Worm (Caenorhabditis elegans) whole organism, late embryonic: Measurements from ENCODE around the gene clec-168.

Experiments used
- C08G9.2 ChIP-seq: sonication (generic microtip); optimal IDR thresholded peaks from 2 replicates; lab custom pipeline; 2016; ENCODE audit warnings: mild to moderate bottlenecking, missing genetic modification characterization, moderate library complexity, missing compliant biosample characterization
- K09A11.1 ChIP-seq: sonication (generic microtip); optimal IDR thresholded peaks from 2 replicates; lab custom pipeline; 2017; ENCODE audit warnings: antibody characterized with exemption, mild to moderate bottlenecking, missing genetic modification characterization, missing compliant biosample characterization; ENCODE audit not compliant: insufficient read depth
- ceh-19 ChIP-seq: fragments of 200-800 bp; sonication (Bioruptor generic); optimal IDR thresholded peaks from 2 replicates; lab custom pipeline; 2018; ENCODE audit warnings: mild to moderate bottlenecking, missing genetic modification characterization, missing compliant biosample characterization
- ceh-22 ChIP-seq: sonication (generic microtip); optimal IDR thresholded peaks from 2 replicates; lab custom pipeline; 2017; ENCODE audit warnings: missing biosample characterization, missing genetic modification characterization
- dmd-4 ChIP-seq: sonication (generic microtip); optimal IDR thresholded peaks from 2 replicates; lab custom pipeline; 2016; ENCODE audit warnings: borderline replicate concordance, missing genetic modification characterization, missing compliant biosample characterization
- eyg-1 ChIP-seq: sonication (generic microtip); optimal IDR thresholded peaks from 2 replicates; lab custom pipeline; 2016; ENCODE audit warnings: missing genotype, missing genetic modification characterization, missing compliant biosample characterization
- mec-3 ChIP-seq: sonication (generic microtip); optimal IDR thresholded peaks from 2 replicates; lab custom pipeline; 2016; ENCODE audit warnings: borderline replicate concordance, missing genetic modification characterization, missing compliant biosample characterization
- pag-3 ChIP-seq: sonication (generic microtip); optimal IDR thresholded peaks from 2 replicates; lab custom pipeline; 2016; ENCODE audit warnings: missing compliant biosample characterization, missing genetic modification characterization, borderline replicate concordance
- pha-2 ChIP-seq: sonication (generic microtip); optimal IDR thresholded peaks from 2 replicates; lab custom pipeline; 2017; ENCODE audit warnings: mild to moderate bottlenecking, missing genetic modification characterization, missing compliant biosample characterization
- pha-4 ChIP-seq: fragments of 150-350 bp; optimal IDR thresholded peaks from 2 replicates; lab custom pipeline; 2018; ENCODE audit warnings: missing biosample characterization, missing genetic modification reagents, missing genetic modification characterization
- pqm-1 ChIP-seq: sonication (generic microtip); optimal IDR thresholded peaks from 2 replicates; lab custom pipeline; 2016; ENCODE audit warnings: missing genetic modification characterization, missing compliant biosample characterization
- sox-4 ChIP-seq: sonication (generic microtip); optimal IDR thresholded peaks from 2 replicates; lab custom pipeline; 2017; ENCODE audit warnings: mild to moderate bottlenecking, missing genetic modification characterization, inconsistent platforms, missing compliant biosample characterization

DNA sequence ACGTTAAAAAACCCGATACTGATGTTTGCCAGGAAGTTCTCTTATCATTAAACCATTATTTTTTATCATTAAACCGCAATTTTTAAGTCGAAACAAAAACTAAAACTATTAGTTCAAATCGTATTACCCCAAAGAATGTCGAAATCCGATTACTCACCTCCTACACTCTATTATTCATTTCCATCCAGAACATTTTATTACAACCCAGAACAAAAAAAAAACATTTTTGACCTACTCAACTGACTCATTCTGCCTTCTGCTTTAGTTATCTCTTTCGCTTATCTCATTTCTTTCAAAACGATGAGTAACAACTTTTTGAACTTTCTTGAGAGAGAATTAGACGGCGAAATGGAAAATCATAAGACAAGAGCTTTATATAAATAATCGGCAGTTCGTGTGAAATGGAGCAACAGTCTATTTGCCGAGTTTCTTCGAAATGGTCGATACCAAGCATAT, 28.1 kb upstream of the clec-168 start, which contains the start of gene W09G12.7:
- TF ChIP-seq ceh-22 (tag; lab: Kevin White, UChicago) (no peak), dmd-4 (tag; lab: Kevin White, UChicago) (no peak), pqm-1 (no peak), C08G9.2 (tag; lab: Kevin White, UChicago) (no peak), K09A11.1 (tag; lab: Kevin White, UChicago) (no peak), ceh-19 (GFP tag; lab: Kevin White, UChicago) (no peak), pha-4 (tag; lab: Kevin White, UChicago) (no peak), mec-3 (tag; lab: Kevin White, UChicago) (no peak), pha-2 (no peak), sox-4 (no peak), eyg-1 (no peak), pag-3 (no peak)
